Worm (Caenorhabditis elegans) whole organism, late embryonic: ENCODE measurements around the gene dph-7.

Experiments
- pha-4 ChIP-seq: fragments of 150-350 bp; optimal IDR thresholded peaks from 2 replicates; lab custom pipeline; 2018; ENCODE audit warnings: missing biosample characterization, missing genetic modification reagents, missing genetic modification characterization
- pros-1 ChIP-seq: fragments of 150-350 bp; optimal IDR thresholded peaks from 2 replicates; lab custom pipeline; 2014; ENCODE audit warnings: missing biosample characterization, missing genetic modification reagents, missing genetic modification characterization

- TF ChIP-seq pros-1 (no peak), pha-4 (tag; lab: Kevin White, UChicago) (no peak)
Observed at ce11 chrIII:13317383-13317911, 2.5 kb downstream of the dph-7 start.
